Worm (Caenorhabditis elegans) whole organism, early embryonic: ENCODE measurements around the gene C03G5.14.

Experiments used
- B0310.2 ChIP-seq: sonication (generic microtip); optimal IDR thresholded peaks from 2 replicates; lab custom pipeline; 2016; ENCODE audit warnings: mild to moderate bottlenecking, missing genetic modification characterization, missing compliant biosample characterization
- F13C5.2 ChIP-seq: sonication (generic microtip); optimal IDR thresholded peaks from 2 replicates; lab custom pipeline; 2017; ENCODE audit warnings: mild to moderate bottlenecking, missing genetic modification characterization, inconsistent platforms, missing compliant biosample characterization
- aly-1 ChIP-seq: sonication (generic microtip); optimal IDR thresholded peaks from 2 replicates; lab custom pipeline; 2016; ENCODE audit warnings: missing genetic modification characterization, missing compliant biosample characterization
- ama-1 ChIP-seq: fragments of 150-350 bp; optimal IDR thresholded peaks from 2 replicates; lab custom pipeline; 2014
- ceh-13 ChIP-seq: fragments of 200-800 bp; sonication (Bioruptor generic); optimal IDR thresholded peaks from 2 replicates; lab custom pipeline; 2018; ENCODE audit warnings: mild to moderate bottlenecking, missing genetic modification characterization, missing compliant biosample characterization
- ceh-36 ChIP-seq: sonication (generic microtip); optimal IDR thresholded peaks from 2 replicates; lab custom pipeline; 2016; ENCODE audit warnings: missing genetic modification characterization, inconsistent platforms, missing compliant biosample characterization
- ets-7 ChIP-seq: sonication (generic microtip); optimal IDR thresholded peaks from 2 replicates; lab custom pipeline; 2016; ENCODE audit warnings: missing genotype, missing genetic modification characterization, missing compliant biosample characterization
- flt-1 ChIP-seq: fragments of 200-800 bp; sonication (Bioruptor generic); IDR thresholded peaks from 2 replicates; pipeline ENCODE4 v1.3.6; 2022; ENCODE audit warnings: missing genetic modification characterization, missing compliant biosample characterization
- hmbx-1 ChIP-seq: sonication (generic microtip); optimal IDR thresholded peaks from 2 replicates; lab custom pipeline; 2016; ENCODE audit warnings: mild to moderate bottlenecking, missing genetic modification characterization, missing compliant biosample characterization
- hmg-4 ChIP-seq: fragments of 200-800 bp; sonication (Bioruptor generic); optimal IDR thresholded peaks from 2 replicates; lab custom pipeline; 2018; ENCODE audit warnings: mild to moderate bottlenecking, missing genetic modification characterization, missing compliant biosample characterization
- hnd-1 ChIP-seq: sonication (generic microtip); optimal IDR thresholded peaks from 2 replicates; lab custom pipeline; 2016; ENCODE audit warnings: missing genetic modification characterization, missing compliant biosample characterization
- pes-1 ChIP-seq: fragments of 200-800 bp; sonication (Bioruptor generic); IDR thresholded peaks from 2 replicates; pipeline ENCODE4 v1.3.6; 2022; ENCODE audit warnings: missing genetic modification reagents, missing genetic modification characterization, missing compliant biosample characterization
- scrt-1 ChIP-seq: fragments of 200-800 bp; sonication (Bioruptor generic); IDR thresholded peaks from 2 replicates; pipeline ENCODE4 v1.3.6; 2022; ENCODE audit warnings: missing genetic modification characterization, missing compliant biosample characterization
- sea-1 ChIP-seq: fragments of 200-800 bp; sonication (Bioruptor generic); conservative IDR thresholded peaks from 2 replicates; pipeline ENCODE4 v1.3.6; 2022; ENCODE audit warnings: missing genetic modification characterization, missing compliant biosample characterization
- tbx-11 ChIP-seq: fragments of 200-800 bp; sonication (Bioruptor generic); IDR thresholded peaks from 2 replicates; pipeline ENCODE4 v1.3.6; 2022; ENCODE audit warnings: missing genetic modification characterization, missing compliant biosample characterization
- tbx-37 ChIP-seq: fragments of 200-800 bp; sonication (Bioruptor generic); conservative IDR thresholded peaks from 2 replicates; pipeline ENCODE4 v1.3.6; 2022; ENCODE audit warnings: missing genetic modification reagents, missing genetic modification characterization, missing compliant biosample characterization
- tra-4 ChIP-seq: sonication (generic microtip); optimal IDR thresholded peaks from 2 replicates; lab custom pipeline; 2017; ENCODE audit warnings: missing genetic modification characterization, missing compliant biosample characterization

C03G5.14 gene

ce11 chrX:8564451-8564795 lies 42.7 kb downstream of the C03G5.14 start:
- no peak for TF ChIP-seq F13C5.2 (tag; lab: Kevin White, UChicago)
- TF ChIP-seq sea-1 (GFP tag; lab: Robert Waterston, UW), result no peak
- TF ChIP-seq hnd-1 (tag; lab: Kevin White, UChicago), result no peak
- TF ChIP-seq aly-1, result no peak
- TF ChIP-seq B0310.2 (tag; lab: Kevin White, UChicago), result no peak
- no peak for TF ChIP-seq tbx-37 (GFP tag; lab: Robert Waterston, UW)
- TF ChIP-seq scrt-1 (GFP tag; lab: Robert Waterston, UW), result no peak
- TF ChIP-seq ceh-36 (tag; lab: Kevin White, UChicago), result no peak
- no peak for TF ChIP-seq tbx-11
- TF ChIP-seq tra-4, result no peak
- TF ChIP-seq ets-7 (tag; lab: Kevin White, UChicago), result no peak
- no peak for TF ChIP-seq pes-1
- no peak for TF ChIP-seq hmbx-1 (tag; lab: Kevin White, UChicago)
- no peak for TF ChIP-seq ceh-13 (GFP tag; lab: Kevin White, UChicago)
- TF ChIP-seq ama-1 (lab: Kevin White, UChicago), result no peak
- no peak for TF ChIP-seq hmg-4 (GFP tag; lab: Kevin White, UChicago)
- TF ChIP-seq flt-1 (GFP tag; lab: Robert Waterston, UW), result no peak

DNA sequence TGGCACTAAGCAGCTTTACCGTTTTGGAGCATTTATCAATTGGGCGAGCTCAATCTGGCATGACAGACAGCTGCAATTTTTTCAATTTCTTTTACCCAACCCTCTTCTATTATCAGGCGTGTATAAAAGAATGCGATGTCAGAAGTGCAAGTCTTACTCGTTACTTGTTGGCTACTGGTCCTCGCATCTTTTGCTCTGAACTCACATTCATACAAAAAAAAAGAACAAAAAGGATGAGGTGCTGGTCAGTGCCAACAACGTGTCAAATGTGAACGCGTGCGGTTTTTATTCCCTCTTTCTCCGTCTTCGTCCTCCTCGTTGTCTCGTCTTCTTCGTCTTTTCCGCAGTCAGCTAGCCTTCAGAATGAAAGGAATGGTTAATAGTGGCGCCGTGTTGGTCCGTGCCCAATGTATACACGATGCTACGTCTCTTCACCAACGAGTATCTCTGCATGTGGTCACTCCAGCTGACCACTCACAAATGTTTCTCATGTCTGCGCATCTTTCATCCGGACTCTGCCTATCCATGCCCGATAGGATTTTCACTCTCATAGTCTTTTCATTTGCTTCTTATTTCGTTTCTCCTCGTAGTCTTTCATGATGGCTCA lies 44.2 kb downstream of the C03G5.14 start:
- TF ChIP-seq tbx-11 (no peak), aly-1 (no peak), hmg-4 (GFP tag; lab: Kevin White, UChicago) (peak; percentile 59), flt-1 (GFP tag; lab: Robert Waterston, UW) (no peak), hnd-1 (tag; lab: Kevin White, UChicago) (no peak), scrt-1 (GFP tag; lab: Robert Waterston, UW) (no peak), B0310.2 (tag; lab: Kevin White, UChicago) (no peak), ets-7 (tag; lab: Kevin White, UChicago) (no peak), F13C5.2 (tag; lab: Kevin White, UChicago) (peak; percentile 21), tbx-37 (GFP tag; lab: Robert Waterston, UW) (no peak), pes-1 (no peak)

DNA sequence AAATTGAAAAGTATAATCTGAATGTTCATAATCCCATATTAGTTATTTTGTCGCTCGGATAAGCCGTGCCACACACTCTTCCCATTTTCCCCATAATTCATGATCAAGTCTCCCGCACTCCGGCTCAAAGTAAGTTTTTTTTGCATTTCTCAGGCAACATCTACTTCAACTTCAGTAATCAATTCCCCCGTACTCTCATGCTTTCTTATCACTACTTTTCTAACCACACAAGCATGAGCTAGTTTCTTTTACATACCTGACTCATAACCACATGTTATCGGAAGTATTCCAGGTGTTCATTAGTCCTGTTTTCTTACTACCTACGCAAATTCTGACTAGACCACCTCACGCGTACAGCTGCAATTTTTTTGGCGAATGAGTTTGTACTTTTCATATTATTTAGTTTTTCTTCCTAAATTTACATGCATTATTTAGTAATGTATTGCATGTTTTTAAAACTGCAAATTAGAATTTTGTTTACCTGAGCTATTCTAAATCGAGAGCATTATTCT lies 44.9 kb downstream of the C03G5.14 start:
- TF ChIP-seq scrt-1 (GFP tag; lab: Robert Waterston, UW) (no peak), hnd-1 (tag; lab: Kevin White, UChicago) (no peak), tbx-37 (GFP tag; lab: Robert Waterston, UW) (no peak), B0310.2 (tag; lab: Kevin White, UChicago) (no peak), pes-1 (no peak), flt-1 (GFP tag; lab: Robert Waterston, UW) (no peak), ceh-13 (GFP tag; lab: Kevin White, UChicago) (no peak), ceh-36 (tag; lab: Kevin White, UChicago) (no peak), hmg-4 (GFP tag; lab: Kevin White, UChicago) (no peak), tbx-11 (no peak), sea-1 (GFP tag; lab: Robert Waterston, UW) (no peak), aly-1 (no peak), ets-7 (tag; lab: Kevin White, UChicago) (no peak), ama-1 (lab: Kevin White, UChicago) (no peak), tra-4 (no peak), hmbx-1 (tag; lab: Kevin White, UChicago) (no peak), F13C5.2 (tag; lab: Kevin White, UChicago) (no peak)

DNA sequence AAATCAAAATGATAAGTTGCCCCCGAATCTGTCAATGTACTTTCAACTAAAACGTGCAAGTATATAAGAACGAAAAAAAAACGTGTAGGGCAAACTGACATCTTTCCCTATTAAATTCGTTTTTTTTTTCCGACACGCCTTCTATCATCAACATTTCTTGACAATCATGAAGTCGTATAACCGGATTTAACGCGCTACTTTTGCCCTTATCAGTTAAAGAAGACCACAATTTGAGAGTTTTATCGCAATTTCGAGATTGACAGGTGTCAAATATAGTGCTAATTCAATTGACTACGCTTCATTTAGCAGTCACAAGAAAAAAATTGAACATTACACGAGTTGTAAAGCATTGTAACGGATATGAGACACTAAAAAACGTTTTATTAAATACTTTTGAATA lies 45.5 kb downstream of the C03G5.14 start:
- no peak for TF ChIP-seq hnd-1 (tag; lab: Kevin White, UChicago)
- TF ChIP-seq aly-1, result no peak

ce11 chrX:8567823-8568314 lies 46.2 kb downstream of the C03G5.14 start:
- TF ChIP-seq flt-1 (GFP tag; lab: Robert Waterston, UW), result no peak
- TF ChIP-seq ceh-36 (tag; lab: Kevin White, UChicago), result no peak
- no peak for TF ChIP-seq scrt-1 (GFP tag; lab: Robert Waterston, UW)
- no peak for TF ChIP-seq hmg-4 (GFP tag; lab: Kevin White, UChicago)
- TF ChIP-seq tbx-11, result no peak
- no peak for TF ChIP-seq tra-4
- no peak for TF ChIP-seq pes-1
- TF ChIP-seq F13C5.2 (tag; lab: Kevin White, UChicago), result no peak
- no peak for TF ChIP-seq hmbx-1 (tag; lab: Kevin White, UChicago)
- no peak for TF ChIP-seq ama-1 (lab: Kevin White, UChicago)
- TF ChIP-seq ets-7 (tag; lab: Kevin White, UChicago), result no peak

DNA sequence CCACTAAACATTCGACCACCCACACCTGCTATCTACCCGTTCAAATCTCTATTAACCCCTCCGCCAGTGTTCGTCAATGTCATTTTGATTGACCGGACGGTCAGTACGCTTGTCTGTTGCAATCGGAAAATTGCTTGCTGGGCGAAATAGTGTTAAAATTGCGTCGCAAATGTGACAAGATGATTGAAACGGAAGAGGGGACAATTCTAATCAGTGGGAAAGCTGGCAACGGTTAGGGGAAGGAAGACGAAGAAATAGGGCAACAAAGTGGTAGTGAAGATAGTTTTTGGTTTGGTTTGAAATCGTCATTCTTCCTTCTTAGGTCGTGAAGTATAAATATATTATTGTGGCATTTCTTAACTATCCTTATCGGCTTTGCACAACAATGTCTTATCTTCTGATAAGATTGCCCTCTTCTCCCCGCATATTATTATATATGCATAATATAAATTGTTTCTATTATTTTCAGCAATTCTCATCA lies 46.7 kb downstream of the C03G5.14 start:
- TF ChIP-seq hmg-4 (GFP tag; lab: Kevin White, UChicago) (peak; percentile 3), flt-1 (GFP tag; lab: Robert Waterston, UW) (no peak), tbx-37 (GFP tag; lab: Robert Waterston, UW) (no peak), F13C5.2 (tag; lab: Kevin White, UChicago) (no peak)

- TF ChIP-seq F13C5.2 (tag; lab: Kevin White, UChicago) (no peak), ama-1 (lab: Kevin White, UChicago) (no peak), hmg-4 (GFP tag; lab: Kevin White, UChicago) (peak; percentile 67)
Measured at ce11 chrX:8569159-8569558, 47.4 kb downstream of the C03G5.14 start.
